Fruit fly (Drosophila melanogaster): ENCODE data around the gene Fas1.

The Fas1 gene

DNA sequence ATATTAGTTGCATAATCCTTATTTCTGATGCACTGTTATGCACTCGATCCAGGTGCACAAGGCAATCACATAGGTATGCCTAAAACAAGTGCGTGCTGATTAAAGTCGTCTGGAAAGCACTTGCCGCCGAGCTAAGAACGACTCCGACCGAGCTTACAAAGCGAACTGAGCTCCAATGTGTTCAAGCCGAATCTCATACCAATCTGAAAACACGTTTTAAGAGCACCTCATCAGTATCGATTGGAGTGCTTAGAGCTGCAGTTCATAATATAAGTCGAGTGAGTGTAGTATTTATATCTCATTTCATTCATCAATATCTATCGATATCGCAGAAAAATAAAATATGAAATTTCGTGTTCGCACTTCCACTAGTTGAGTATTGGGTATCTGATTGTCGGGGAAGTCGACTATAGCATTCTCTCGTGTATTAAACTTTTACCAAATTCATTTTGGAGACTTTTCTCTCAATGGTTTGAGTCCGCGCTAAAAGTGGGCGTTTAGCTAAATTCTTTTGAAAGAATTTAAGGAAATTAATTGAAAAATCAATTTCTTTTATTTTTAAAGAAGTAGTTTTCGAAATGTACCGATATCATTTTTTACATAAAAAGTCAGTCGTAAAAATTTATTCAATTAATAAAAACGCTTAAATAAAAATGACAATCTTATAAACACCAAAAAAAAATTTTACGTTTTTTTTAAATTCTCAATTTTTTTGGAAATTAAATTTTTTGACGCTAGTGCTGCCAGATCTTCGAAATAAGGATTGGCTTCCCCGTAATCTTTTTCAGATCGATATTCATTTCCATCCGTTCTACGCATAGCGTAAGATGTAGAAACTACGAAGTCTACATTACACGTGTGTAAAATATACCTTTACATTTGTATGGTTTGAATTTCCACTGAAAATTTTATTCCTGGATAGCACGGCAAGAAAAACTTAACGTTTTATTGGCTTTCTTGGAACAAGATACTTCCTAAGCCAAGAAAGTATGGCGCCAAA, 30.8 kb downstream of the Fas1 start, which contains the start of gene modSP:
Gene modSP (minus strand): TSS at position 169 of the 1,000 bp plus-strand sequence.
- TF ChIP-seq Mnt (GFP tag; optimal IDR thresholded peaks at IDR 0.05) (peak; percentile 57), CG11617 (GFP tag; optimal IDR thresholded peaks at IDR 0.05) (no peak)

dm6 chr3R:16661693-16662092, 36.7 kb downstream of the Fas1 start:
- TF ChIP-seq ovo (GFP tag; optimal IDR thresholded peaks at IDR 0.05) (no peak), bab1 (GFP tag; optimal IDR thresholded peaks at IDR 0.05) (no peak), cic (GFP tag; optimal IDR thresholded peaks at IDR 0.05) (no peak)

dm6 chr3R:16664144-16664825, 39.2 kb downstream of the Fas1 start:
- no peak for TF ChIP-seq Mnt (GFP tag; optimal IDR thresholded peaks at IDR 0.05)
- TF ChIP-seq tj (GFP tag; optimal IDR thresholded peaks at IDR 0.05) = no peak
- TF ChIP-seq CG7045 (GFP tag; optimal IDR thresholded peaks at IDR 0.05) = no peak
- no peak for TF ChIP-seq Crg-1 (GFP tag; optimal IDR thresholded peaks at IDR 0.05)
- no peak for TF ChIP-seq cic (GFP tag; optimal IDR thresholded peaks at IDR 0.05)
- TF ChIP-seq CG11617 (GFP tag; optimal IDR thresholded peaks at IDR 0.05) = no peak
- no peak for TF ChIP-seq CG12768 (GFP tag; optimal IDR thresholded peaks at IDR 0.05)
- no peak for TF ChIP-seq kay (GFP tag; ENCODE audit: borderline replicate concordance)
- TF ChIP-seq CG5204 (GFP tag; optimal IDR thresholded peaks at IDR 0.05) = no peak
- TF ChIP-seq CG1620 (GFP tag; optimal IDR thresholded peaks at IDR 0.05) = no peak
- no peak for TF ChIP-seq bab1 (GFP tag; optimal IDR thresholded peaks at IDR 0.05)
- TF ChIP-seq pad (GFP tag; optimal IDR thresholded peaks at IDR 0.05) = no peak
- TF ChIP-seq toe (GFP tag; optimal IDR thresholded peaks at IDR 0.05) = no peak
- TF ChIP-seq CG14711 (tag; optimal IDR thresholded peaks at IDR 0.05) = no peak
- no peak for TF ChIP-seq CG33017 (tag; optimal IDR thresholded peaks at IDR 0.05)
- TF ChIP-seq cnc (optimal IDR thresholded peaks at IDR 0.05) = no peak
- no peak for TF ChIP-seq ovo (GFP tag; optimal IDR thresholded peaks at IDR 0.05)

DNA sequence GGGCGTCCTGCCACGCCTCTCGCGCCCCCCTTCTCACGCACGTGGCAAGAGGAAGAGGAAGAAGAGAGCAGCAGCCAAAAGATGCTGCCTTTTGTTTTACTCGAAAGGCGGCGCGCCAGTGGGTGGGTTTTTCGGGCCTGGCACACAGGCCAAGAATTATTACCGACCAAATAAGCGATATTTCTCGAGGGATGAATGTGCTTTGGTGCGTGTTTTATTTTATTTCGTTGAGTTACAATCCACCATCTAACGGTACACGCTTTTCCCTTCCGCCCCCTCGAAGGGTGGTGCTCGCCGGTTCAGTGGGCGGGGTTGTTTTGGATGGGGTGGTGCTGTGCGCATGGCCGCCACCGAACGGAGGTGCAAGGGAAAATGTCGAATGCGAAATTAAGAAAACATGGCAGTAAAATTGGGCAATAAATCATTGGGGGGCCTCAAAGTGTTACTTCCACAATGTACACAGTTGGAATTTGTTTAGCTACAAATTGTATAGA, 47.2 kb downstream of the Fas1 start:
- TF ChIP-seq CG7101 (tag; optimal IDR thresholded peaks at IDR 0.05) (no peak), ovo (GFP tag; optimal IDR thresholded peaks at IDR 0.05) (no peak), cic (GFP tag; optimal IDR thresholded peaks at IDR 0.05) (no peak), CG11617 (GFP tag; optimal IDR thresholded peaks at IDR 0.05) (no peak), cnc (optimal IDR thresholded peaks at IDR 0.05) (no peak), CG5204 (GFP tag; optimal IDR thresholded peaks at IDR 0.05) (no peak), tj (GFP tag; optimal IDR thresholded peaks at IDR 0.05) (no peak), Crg-1 (GFP tag; optimal IDR thresholded peaks at IDR 0.05) (no peak), bab1 (GFP tag; optimal IDR thresholded peaks at IDR 0.05) (no peak), CG33017 (tag; optimal IDR thresholded peaks at IDR 0.05) (no peak), CG7045 (GFP tag; optimal IDR thresholded peaks at IDR 0.05) (no peak), Mnt (GFP tag; optimal IDR thresholded peaks at IDR 0.05) (no peak)

DNA sequence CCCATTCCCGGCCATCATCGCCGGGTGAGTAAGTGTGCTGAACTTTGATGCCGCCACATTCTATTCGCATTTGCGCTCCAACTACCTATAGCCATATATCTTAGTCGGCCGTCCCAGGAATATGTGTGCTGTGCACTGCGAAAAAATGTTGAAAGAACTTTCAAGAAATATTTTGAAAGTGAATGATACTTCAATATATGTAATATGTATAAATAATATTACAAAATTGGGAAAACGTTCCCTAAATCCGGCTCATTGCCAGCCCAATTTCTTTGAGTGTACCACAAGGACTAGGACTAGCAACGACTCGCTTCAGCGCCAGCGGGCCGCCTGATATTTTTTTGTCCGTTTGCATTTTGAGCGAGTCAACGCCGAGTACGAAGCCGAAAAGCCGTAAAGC, 48.1 kb downstream of the Fas1 start:
- TF ChIP-seq kay (GFP tag; ENCODE audit: borderline replicate concordance) (no peak), CG11617 (GFP tag; optimal IDR thresholded peaks at IDR 0.05) (no peak), bab1 (GFP tag; optimal IDR thresholded peaks at IDR 0.05) (no peak), pad (GFP tag; optimal IDR thresholded peaks at IDR 0.05) (no peak), tj (GFP tag; optimal IDR thresholded peaks at IDR 0.05) (no peak), cic (GFP tag; optimal IDR thresholded peaks at IDR 0.05) (no peak), Mnt (GFP tag; optimal IDR thresholded peaks at IDR 0.05) (no peak), CG5204 (GFP tag; optimal IDR thresholded peaks at IDR 0.05) (no peak), CG33017 (tag; optimal IDR thresholded peaks at IDR 0.05) (no peak)

- no peak for TF ChIP-seq Hr96 (GFP tag; optimal IDR thresholded peaks at IDR 0.05)
- no peak for TF ChIP-seq Clk (GFP tag; optimal IDR thresholded peaks at IDR 0.05)
- no peak for TF ChIP-seq CG5204 (GFP tag; optimal IDR thresholded peaks at IDR 0.05)
- no peak for TF ChIP-seq Mnt (GFP tag; optimal IDR thresholded peaks at IDR 0.05)
- TF ChIP-seq tj (GFP tag; optimal IDR thresholded peaks at IDR 0.05) = no peak
- no peak for TF ChIP-seq cic (GFP tag; optimal IDR thresholded peaks at IDR 0.05)
- no peak for TF ChIP-seq CG33017 (tag; optimal IDR thresholded peaks at IDR 0.05)
- no peak for TF ChIP-seq bab1 (GFP tag; optimal IDR thresholded peaks at IDR 0.05)
- TF ChIP-seq toe (GFP tag; optimal IDR thresholded peaks at IDR 0.05) = no peak
- TF ChIP-seq Crg-1 (GFP tag; optimal IDR thresholded peaks at IDR 0.05) = no peak
- no peak for TF ChIP-seq ovo (GFP tag; optimal IDR thresholded peaks at IDR 0.05)
- TF ChIP-seq CG12768 (GFP tag; optimal IDR thresholded peaks at IDR 0.05) = no peak
- TF ChIP-seq CG14711 (tag; optimal IDR thresholded peaks at IDR 0.05) = no peak
- no peak for TF ChIP-seq CG7101 (tag; optimal IDR thresholded peaks at IDR 0.05)
Observed at dm6 chr3R:16676518-16676917, 51.5 kb downstream of the Fas1 start.
